Worm (Caenorhabditis elegans) whole organism, mixed stage, embryonic: Measurements from ENCODE around the gene srx-82.

ENCODE experiments used
- bed-3 ChIP-seq: fragments of 200-800 bp; sonication (Bioruptor generic); optimal IDR thresholded peaks from 3 replicates; lab custom pipeline; 2018; ENCODE audit warnings: mild to moderate bottlenecking, missing genetic modification characterization, moderate library complexity, missing compliant biosample characterization
- blmp-1 ChIP-seq: fragments of 150-350 bp; optimal IDR thresholded peaks from 2 replicates; lab custom pipeline; 2014; ENCODE audit warnings: missing biosample characterization, missing genetic modification characterization
- ces-1 ChIP-seq: fragments of 150-350 bp; optimal IDR thresholded peaks from 2 replicates; lab custom pipeline; 2014; ENCODE audit warnings: missing biosample characterization, missing genetic modification reagents, missing genetic modification characterization
- drap-1 ChIP-seq: fragments of 200-800 bp; sonication (Bioruptor generic); optimal IDR thresholded peaks from 3 replicates; lab custom pipeline; 2018; ENCODE audit warnings: mild to moderate bottlenecking, missing genetic modification characterization, missing compliant biosample characterization
- elt-1 ChIP-seq: sonication (generic microtip); optimal IDR thresholded peaks from 2 replicates; lab custom pipeline; 2017; ENCODE audit warnings: missing genetic modification characterization, mild to moderate bottlenecking, missing compliant biosample characterization, antibody characterized with exemption, moderate library complexity, borderline replicate concordance; ENCODE audit not compliant: insufficient read depth
- flh-1 ChIP-seq: fragments of 200-800 bp; sonication (Bioruptor generic); optimal IDR thresholded peaks from 2 replicates; lab custom pipeline; 2018; ENCODE audit warnings: mild to moderate bottlenecking, missing genetic modification characterization, moderate library complexity, missing compliant biosample characterization
- lin-13 ChIP-seq: fragments of 150-350 bp; optimal IDR thresholded peaks from 2 replicates; lab custom pipeline; 2014; ENCODE audit warnings: missing biosample characterization, missing genetic modification characterization
- mep-1 ChIP-seq: fragments of 150-350 bp; optimal IDR thresholded peaks from 2 replicates; lab custom pipeline; 2017; ENCODE audit warnings: missing biosample characterization, missing genetic modification reagents, missing genetic modification characterization, inconsistent platforms
- mls-2 ChIP-seq: sonication (generic microtip); optimal IDR thresholded peaks from 2 replicates; lab custom pipeline; 2016; ENCODE audit warnings: mild to moderate bottlenecking, missing genetic modification characterization, moderate library complexity, missing compliant biosample characterization
- nhr-28 ChIP-seq: fragments of 150-350 bp; optimal IDR thresholded peaks from 2 replicates; lab custom pipeline; 2014; ENCODE audit warnings: missing biosample characterization, missing genetic modification characterization
- pha-4 ChIP-seq: fragments of 150-350 bp; optimal IDR thresholded peaks from 2 replicates; lab custom pipeline; 2018; ENCODE audit warnings: missing biosample characterization, missing genetic modification reagents, missing genetic modification characterization
- unc-120 ChIP-seq: sonication (generic microtip); optimal IDR thresholded peaks from 2 replicates; lab custom pipeline; 2017; ENCODE audit warnings: missing genetic modification characterization, missing compliant biosample characterization; ENCODE audit not compliant: poor library complexity, severe bottlenecking
- unc-62 ChIP-seq: fragments of 150-350 bp; optimal IDR thresholded peaks from 2 replicates; lab custom pipeline; 2014; ENCODE audit warnings: missing biosample characterization, missing genetic modification reagents, missing genetic modification characterization

Gene srx-82

ce11 chrV:11641298-11641787 lies 51.8 kb downstream of the srx-82 start:
- TF ChIP-seq bed-3 (GFP tag; lab: Kevin White, UChicago) (no peak), lin-13 (tag; lab: Kevin White, UChicago) (no peak), drap-1 (GFP tag; lab: Kevin White, UChicago) (peak; percentile 38), mep-1 (tag; lab: Kevin White, UChicago) (peak; percentile 0), flh-1 (GFP tag; lab: Kevin White, UChicago) (no peak), mls-2 (tag; lab: Kevin White, UChicago) (peak; percentile 57), unc-120 (tag; lab: Kevin White, UChicago) (peak; percentile 48), pha-4 (tag; lab: Kevin White, UChicago) (no peak), elt-1 (tag; lab: Kevin White, UChicago) (no peak), unc-62 (GFP tag; lab: Kevin White, UChicago) (no peak), ces-1 (peak; percentile 96), nhr-28 (no peak), blmp-1 (tag; lab: Kevin White, UChicago) (no peak)
